Worm (Caenorhabditis elegans): ENCODE data around the gene mps-2.

- TF ChIP-seq unc-62 (GFP tag; optimal IDR thresholded peaks at IDR 0.05) (no peak), ceh-16 (tag; optimal IDR thresholded peaks at IDR 0.05) (no peak), unc-39 (tag; optimal IDR thresholded peaks at IDR 0.05) (no peak), tbx-2 (tag; optimal IDR thresholded peaks at IDR 0.05) (no peak), nhr-76 (tag; optimal IDR thresholded peaks at IDR 0.05) (no peak), egl-27 (tag; optimal IDR thresholded peaks at IDR 0.05) (no peak), nhr-237 (tag; optimal IDR thresholded peaks at IDR 0.05) (no peak)
These were observed 6.4 kb downstream of the mps-2 start, which contains the start of gene col-69 for ce11 chrII:305645-306044.
